Worm (Caenorhabditis elegans): ENCODE data around the gene apt-9.
A peak's percentile ranks its signal among the peaks of the same experiment; 100 is the strongest.

apt-9 gene

DNA sequence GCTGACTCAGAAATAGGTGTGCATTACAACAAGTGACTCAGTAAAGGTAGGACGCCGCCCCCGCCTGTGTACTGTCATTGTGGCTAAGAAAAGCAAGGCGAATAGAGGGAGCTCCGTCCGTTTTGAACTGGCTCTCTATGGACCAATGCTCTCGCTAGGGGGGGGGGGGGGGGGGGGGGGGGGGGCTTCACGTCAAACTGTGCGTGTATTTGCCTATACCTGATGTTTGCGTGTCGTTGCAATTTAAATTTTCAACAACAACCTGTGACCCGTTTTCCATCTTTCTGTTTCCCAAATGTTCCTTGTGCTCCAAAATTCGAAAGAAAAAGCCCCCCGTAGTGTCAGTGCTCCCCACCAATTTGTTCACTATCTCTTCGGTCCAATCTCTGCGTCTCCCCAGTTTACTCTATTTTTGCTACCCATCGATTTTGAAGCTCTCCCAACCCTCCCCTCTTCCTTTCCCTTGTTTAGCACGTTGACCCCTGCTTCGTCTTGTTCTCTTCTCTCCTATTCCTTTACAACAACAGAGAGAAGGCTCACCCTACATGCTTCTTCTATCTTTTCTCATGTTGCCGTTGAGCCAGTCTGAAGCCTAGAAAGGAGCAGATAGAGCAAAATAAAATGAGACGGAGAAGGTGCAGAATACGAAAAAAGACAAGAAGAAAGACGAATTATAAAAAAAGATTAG is 33.8 kb upstream of the apt-9 start:
- TF ChIP-seq set-16 (GFP tag; IDR thresholded peaks at IDR 0.05) (peak; percentile 72), nhr-28 (tag; optimal IDR thresholded peaks at IDR 0.05) (peak; percentile 11), F44E2.7 (GFP tag; IDR thresholded peaks at IDR 0.05) (no peak), nhr-41 (GFP tag; IDR thresholded peaks at IDR 0.05) (no peak), zfp-3 (GFP tag; conservative IDR thresholded peaks at IDR 0.05) (no peak), lsy-2 (tag; optimal IDR thresholded peaks at IDR 0.05) (peak in 1 of 2 experiments; percentile 47), lin-39 (tag; optimal IDR thresholded peaks at IDR 0.05) (no peak), zag-1 (tag; optimal IDR thresholded peaks at IDR 0.05) (no peak), lin-29 (GFP tag; IDR thresholded peaks at IDR 0.05) (no peak), cey-2 (tag; optimal IDR thresholded peaks at IDR 0.05; ENCODE audit: borderline replicate concordance, insufficient read depth) (no peak), nhr-76 (tag; optimal IDR thresholded peaks at IDR 0.05) (no peak), madf-9 (GFP tag; conservative IDR thresholded peaks at IDR 0.05) (no peak), Y105C5A.15 (GFP tag; IDR thresholded peaks at IDR 0.05) (no peak), nhr-111 (GFP tag; optimal IDR thresholded peaks at IDR 0.05) (no peak), aly-2 (tag; optimal IDR thresholded peaks at IDR 0.05) (no peak), snpc-4 (tag; optimal IDR thresholded peaks at IDR 0.05) (no peak), egl-43 (GFP tag; IDR thresholded peaks at IDR 0.05) (no peak), gei-8 (GFP tag; optimal IDR thresholded peaks at IDR 0.05) (no peak), jun-1 (tag; optimal IDR thresholded peaks at IDR 0.05) (no peak), dmd-9 (GFP tag; IDR thresholded peaks at IDR 0.05) (no peak), mdl-1 (tag; optimal IDR thresholded peaks at IDR 0.05) (no peak), Y48G9A.11 (GFP tag; IDR thresholded peaks at IDR 0.05) (no peak), D1046.2 (GFP tag; IDR thresholded peaks at IDR 0.05) (no peak), dpl-1 (GFP tag; optimal IDR thresholded peaks at IDR 0.05) (no peak), ces-1 (GFP tag; optimal IDR thresholded peaks at IDR 0.05) (no peak), nhr-25 (tag; optimal IDR thresholded peaks at IDR 0.05; ENCODE audit: borderline replicate concordance, insufficient read depth) (no peak), ceh-28 (tag; optimal IDR thresholded peaks at IDR 0.05) (peak; percentile 28), nhr-77 (tag; optimal IDR thresholded peaks at IDR 0.05) (no peak), zip-11 (GFP tag; IDR thresholded peaks at IDR 0.05) (no peak), arid-1 (GFP tag; conservative IDR thresholded peaks at IDR 0.05) (no peak), R02D3.7 (tag; optimal IDR thresholded peaks at IDR 0.05) (no peak), ztf-7 (tag; optimal IDR thresholded peaks at IDR 0.05) (no peak), ceh-44 (GFP tag; IDR thresholded peaks at IDR 0.05) (0 out of 2 replicates have a peak, but pooled peaks have one; percentile 14), ama-1 (optimal IDR thresholded peaks at IDR 0.05) (no peak), zip-2 (tag; optimal IDR thresholded peaks at IDR 0.05) (no peak), F37D6.2 (tag; optimal IDR thresholded peaks at IDR 0.05) (peak; percentile 10), hif-1 (tag; optimal IDR thresholded peaks at IDR 0.05) (peak in 1 of 2 experiments; percentile 42), hlh-30 (tag; optimal IDR thresholded peaks at IDR 0.05; ENCODE audit: insufficient read depth) (peak; percentile 16), dmd-6 (GFP tag; IDR thresholded peaks at IDR 0.05) (no peak), fkh-10 (GFP tag; optimal IDR thresholded peaks at IDR 0.05) (peak; percentile 35), unc-39 (tag; optimal IDR thresholded peaks at IDR 0.05) (no peak), aha-1 (tag) (peak; percentile 4), zfp-2 (tag; optimal IDR thresholded peaks at IDR 0.05) (no peak), daf-16 (GFP tag; optimal IDR thresholded peaks at IDR 0.05) (no peak), daf-16 (tag; optimal IDR thresholded peaks at IDR 0.05) (peak; percentile 73), lin-38 (GFP tag; IDR thresholded peaks at IDR 0.05) (no peak), ceh-82 (tag; optimal IDR thresholded peaks at IDR 0.05) (no peak), egl-27 (tag; optimal IDR thresholded peaks at IDR 0.05) (no peak), mxl-2 (GFP tag; conservative IDR thresholded peaks at IDR 0.05) (no peak), nhr-48 (tag; optimal IDR thresholded peaks at IDR 0.05) (no peak), dve-1 (tag; optimal IDR thresholded peaks at IDR 0.05; ENCODE audit: insufficient read depth) (peak; percentile 59)
